Fruit fly (Drosophila melanogaster) whole organism, adult: ENCODE data around the gene CG5846.

ENCODE experiments used
- CG11617 ChIP-seq: fragments of 200-800 bp; sonication (Bioruptor generic); optimal IDR thresholded peaks from 2 replicates; lab custom pipeline; 2017; ENCODE audit warnings: mild to moderate bottlenecking, missing biosample characterization, missing genetic modification reagents, missing genetic modification characterization
- CG12768 ChIP-seq: fragments of 200-800 bp; sonication (Bioruptor generic); optimal IDR thresholded peaks from 2 replicates; lab custom pipeline; 2017; ENCODE audit warnings: missing biosample characterization, missing genetic modification characterization, mild to moderate bottlenecking, moderate library complexity, missing genetic modification reagents
- CG14711 ChIP-seq: fragments of 200-800 bp; sonication (Bioruptor generic); optimal IDR thresholded peaks from 2 replicates; lab custom pipeline; 2018; ENCODE audit warnings: missing biosample characterization, mild to moderate bottlenecking, missing genetic modification characterization, moderate library complexity
- CG1620 ChIP-seq: fragments of 200-800 bp; sonication (Bioruptor generic); optimal IDR thresholded peaks from 2 replicates; lab custom pipeline; 2016; ENCODE audit warnings: missing biosample characterization, missing genetic modification characterization
- CG33017 ChIP-seq: fragments of 200-800 bp; sonication (Bioruptor generic); optimal IDR thresholded peaks from 2 replicates; lab custom pipeline; 2018; ENCODE audit warnings: missing biosample characterization, mild to moderate bottlenecking, missing genetic modification characterization, moderate library complexity
- CG5204 ChIP-seq: fragments of 200-800 bp; sonication (Bioruptor generic); optimal IDR thresholded peaks from 2 replicates; lab custom pipeline; 2016; ENCODE audit warnings: missing biosample characterization, missing genetic modification characterization
- CG7045 ChIP-seq: fragments of 200-800 bp; sonication (Bioruptor generic); optimal IDR thresholded peaks from 2 replicates; lab custom pipeline; 2017; ENCODE audit warnings: missing biosample characterization, mild to moderate bottlenecking, missing genetic modification characterization
- CG7101 ChIP-seq: fragments of 200-800 bp; sonication (Bioruptor generic); optimal IDR thresholded peaks from 2 replicates; lab custom pipeline; 2018; ENCODE audit warnings: missing biosample characterization, mild to moderate bottlenecking, missing genetic modification characterization, moderate library complexity
- Clk ChIP-seq: fragments of 200-800 bp; sonication (Bioruptor generic); optimal IDR thresholded peaks from 2 replicates; lab custom pipeline; 2017; ENCODE audit warnings: missing biosample characterization, missing genetic modification characterization
- Crg-1 ChIP-seq: fragments of 200-800 bp; sonication (Bioruptor generic); optimal IDR thresholded peaks from 2 replicates; lab custom pipeline; 2016; ENCODE audit warnings: missing biosample characterization, missing genetic modification characterization
- Hr96 ChIP-seq: fragments of 200-800 bp; sonication (Bioruptor generic); optimal IDR thresholded peaks from 2 replicates; lab custom pipeline; 2016; ENCODE audit warnings: missing biosample characterization, missing genetic modification characterization
- Mnt ChIP-seq: fragments of 200-800 bp; sonication (Bioruptor generic); optimal IDR thresholded peaks from 2 replicates; lab custom pipeline; 2016; ENCODE audit warnings: missing biosample characterization, mild to moderate bottlenecking, missing genetic modification characterization
- bab1 ChIP-seq: fragments of 200-800 bp; sonication (Bioruptor generic); optimal IDR thresholded peaks from 3 replicates; lab custom pipeline; 2019; ENCODE audit warnings: missing biosample characterization, mild to moderate bottlenecking, missing genetic modification characterization, moderate library complexity
- cic ChIP-seq: fragments of 200-800 bp; sonication (Bioruptor generic); optimal IDR thresholded peaks from 2 replicates; lab custom pipeline; 2017; ENCODE audit warnings: missing biosample characterization, mild to moderate bottlenecking, missing genetic modification characterization, moderate library complexity
- cnc ChIP-seq, 2 experiments: fragments of >200 bp; optimal IDR thresholded peaks; 2 replicates each; lab custom pipeline; 2017
- kay ChIP-seq: fragments of 200-800 bp; sonication (Bioruptor generic); peaks from one replicate; lab custom pipeline; 2016; ENCODE audit warnings: missing biosample characterization, missing genetic modification characterization, borderline replicate concordance
- ovo ChIP-seq: fragments of 200-800 bp; sonication (Bioruptor generic); optimal IDR thresholded peaks from 2 replicates; lab custom pipeline; 2016; ENCODE audit warnings: missing biosample characterization, missing genetic modification characterization
- pad ChIP-seq: fragments of 200-800 bp; sonication (Bioruptor generic); optimal IDR thresholded peaks from 3 replicates; lab custom pipeline; 2017; ENCODE audit warnings: missing biosample characterization, missing genetic modification characterization, mild to moderate bottlenecking, moderate library complexity, missing genetic modification reagents
- tj ChIP-seq: fragments of 200-800 bp; sonication (Bioruptor generic); optimal IDR thresholded peaks from 3 replicates; lab custom pipeline; 2017; ENCODE audit warnings: missing biosample characterization, mild to moderate bottlenecking, missing genetic modification characterization, moderate library complexity
- toe ChIP-seq: fragments of 200-800 bp; sonication (Bioruptor generic); optimal IDR thresholded peaks from 2 replicates; lab custom pipeline; 2016; ENCODE audit warnings: missing biosample characterization, missing genetic modification characterization

CG5846 gene

DNA sequence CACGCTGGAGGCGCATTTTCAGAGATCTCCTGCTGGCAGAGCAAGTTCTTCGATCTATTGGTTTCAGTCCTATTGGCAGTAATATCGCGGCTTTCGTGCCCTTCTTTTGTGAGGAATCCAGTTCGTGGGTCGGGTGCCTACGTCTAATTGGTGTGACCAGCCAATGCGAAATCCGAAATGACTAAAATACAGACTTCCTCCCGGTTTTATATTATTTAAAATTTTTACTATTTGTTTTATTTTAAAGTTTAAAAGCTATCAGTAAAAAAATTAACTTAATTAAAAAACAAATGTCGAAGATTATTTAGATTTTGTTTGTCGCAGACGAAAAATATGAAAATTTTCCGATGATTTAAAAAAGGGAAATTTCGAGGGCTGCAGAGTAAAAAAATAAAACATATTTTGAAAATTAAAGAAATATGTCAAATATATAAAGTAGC is 6.6 kb upstream of the CG5846 start, which contains the start of gene CG5850:
Gene CG5850, minus strand, starts transcription at position 347 of the 440 bp plus-strand sequence.
- TF ChIP-seq CG14711 (tag; lab: Kevin White, UChicago) (peak; percentile 16), Mnt (GFP tag; lab: Kevin White, UChicago) (peak; percentile 15), pad (GFP tag; lab: Kevin White, UChicago) (no peak), tj (GFP tag; lab: Kevin White, UChicago) (no peak), CG1620 (GFP tag; lab: Kevin White, UChicago) (no peak), cnc (optimal IDR thresholded peaks at IDR 0.05; lab: Kevin White, UChicago) (no peak), CG5204 (GFP tag; lab: Kevin White, UChicago) (no peak), CG7101 (tag; lab: Kevin White, UChicago) (peak; percentile 47), CG11617 (GFP tag; lab: Kevin White, UChicago) (peak; percentile 22), CG12768 (GFP tag; lab: Kevin White, UChicago) (no peak), Crg-1 (GFP tag; lab: Kevin White, UChicago) (no peak), CG33017 (no peak), bab1 (GFP tag; lab: Kevin White, UChicago) (peak; percentile 71)

DNA sequence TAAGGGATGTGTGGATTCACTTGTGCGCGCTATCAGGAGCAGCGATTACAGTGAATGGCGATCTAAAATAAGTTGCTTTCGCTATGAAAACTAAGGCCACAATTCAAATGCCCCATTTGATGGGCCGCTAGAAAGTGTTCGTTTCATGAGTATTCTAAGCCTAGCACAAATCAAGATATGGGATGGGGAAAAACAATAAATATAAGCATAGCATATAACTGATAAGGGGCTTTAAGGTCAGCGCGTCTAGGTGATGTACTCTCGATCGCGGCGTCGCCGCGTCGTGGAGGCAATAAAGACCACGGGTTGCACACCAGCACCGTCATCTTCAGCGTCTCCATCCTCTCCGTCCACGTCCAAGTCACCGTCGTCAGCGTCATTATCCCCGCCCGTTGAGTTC is 3.7 kb upstream of the CG5846 start:
- TF ChIP-seq ovo, result no peak
- no peak for TF ChIP-seq cnc (optimal IDR thresholded peaks at IDR 0.05; lab: Kevin White, UChicago)
- no peak for TF ChIP-seq tj (GFP tag; lab: Kevin White, UChicago)
- no peak for TF ChIP-seq CG7045
- TF ChIP-seq kay (GFP tag; lab: Kevin White, UChicago), result no peak
- no peak for TF ChIP-seq pad (GFP tag; lab: Kevin White, UChicago)
- no peak for TF ChIP-seq Clk (GFP tag; lab: Kevin White, UChicago)
- no peak for TF ChIP-seq CG5204 (GFP tag; lab: Kevin White, UChicago)
- no peak for TF ChIP-seq CG7101 (tag; lab: Kevin White, UChicago)

DNA sequence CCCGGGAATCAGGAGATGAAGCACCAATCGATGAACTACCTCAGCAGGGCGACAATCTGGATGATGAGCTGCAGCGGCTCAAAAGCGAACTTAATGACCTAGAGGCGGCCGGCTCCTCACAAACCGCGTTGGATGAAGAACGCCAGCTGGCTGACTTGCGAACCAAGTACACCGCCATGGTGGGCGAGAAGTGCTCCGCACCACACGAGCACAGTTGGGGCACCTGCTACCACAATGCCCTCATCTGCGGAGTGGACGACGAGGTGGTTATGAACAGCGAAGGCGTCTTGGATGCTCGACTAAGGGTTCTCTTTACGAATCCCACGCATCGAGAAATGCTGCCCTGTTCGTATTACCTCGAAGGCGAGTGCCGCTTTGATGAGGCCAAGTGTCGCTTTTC is 2.3 kb downstream of the CG5846 start:
- TF ChIP-seq pad (GFP tag; lab: Kevin White, UChicago) (no peak), cnc (optimal IDR thresholded peaks at IDR 0.05; lab: Kevin White, UChicago) (no peak), toe (GFP tag; lab: Kevin White, UChicago) (no peak), CG7045 (no peak), CG11617 (GFP tag; lab: Kevin White, UChicago) (no peak)

DNA sequence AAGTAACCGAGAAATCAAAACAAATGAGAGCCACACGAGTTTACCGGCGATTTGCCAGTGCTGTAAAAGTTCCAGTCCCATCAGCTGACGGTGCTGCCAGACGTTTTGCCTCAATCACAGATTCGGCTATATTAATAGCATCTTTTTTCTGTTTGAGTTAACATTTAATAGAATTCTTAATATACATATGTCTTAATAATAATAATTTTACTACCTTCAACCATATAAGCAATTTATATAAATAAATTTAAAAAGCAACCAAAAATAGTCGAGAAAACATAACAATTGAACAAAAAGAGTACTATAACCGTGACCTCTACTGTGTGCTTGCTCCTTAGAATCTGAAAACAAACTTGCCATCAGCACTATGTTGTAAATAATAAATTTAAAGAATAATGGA is 2.9 kb downstream of the CG5846 start, which contains the start of the genes CG13126 and CG4709:
Gene CG13126, minus strand, starts transcription at position 63 of the 400 bp plus-strand sequence.
Gene CG4709, plus strand, starts transcription at position 207 of the 400 bp plus-strand sequence.
- peak; percentile 94 for TF ChIP-seq CG7101 (tag; lab: Kevin White, UChicago)
- peak; percentile 92 for TF ChIP-seq bab1 (GFP tag; lab: Kevin White, UChicago)
- TF ChIP-seq pad (GFP tag; lab: Kevin White, UChicago), result peak; percentile 79
- TF ChIP-seq CG33017, result peak; percentile 89
- TF ChIP-seq CG11617 (GFP tag; lab: Kevin White, UChicago), result peak; percentile 89
- TF ChIP-seq CG7045, result peak; percentile 89
- TF ChIP-seq cic (GFP tag; lab: Kevin White, UChicago), result peak; percentile 50
- TF ChIP-seq CG12768 (GFP tag; lab: Kevin White, UChicago), result peak; percentile 90
- TF ChIP-seq tj (GFP tag; lab: Kevin White, UChicago), result peak; percentile 61
- TF ChIP-seq cnc (optimal IDR thresholded peaks at IDR 0.05; lab: Kevin White, UChicago), result no peak
- peak; percentile 61 for TF ChIP-seq Clk (GFP tag; lab: Kevin White, UChicago)
- no peak for TF ChIP-seq CG5204 (GFP tag; lab: Kevin White, UChicago)
- no peak for TF ChIP-seq kay (GFP tag; lab: Kevin White, UChicago)
- no peak for TF ChIP-seq CG1620 (GFP tag; lab: Kevin White, UChicago)
- peak; percentile 95 for TF ChIP-seq CG14711 (tag; lab: Kevin White, UChicago)
- peak; percentile 60 for TF ChIP-seq toe (GFP tag; lab: Kevin White, UChicago)
- peak; percentile 38 for TF ChIP-seq ovo
- peak; percentile 69 for TF ChIP-seq Crg-1 (GFP tag; lab: Kevin White, UChicago)
- TF ChIP-seq Mnt (GFP tag; lab: Kevin White, UChicago), result peak; percentile 85
- TF ChIP-seq Hr96 (GFP tag; lab: Kevin White, UChicago), result peak; percentile 17

DNA sequence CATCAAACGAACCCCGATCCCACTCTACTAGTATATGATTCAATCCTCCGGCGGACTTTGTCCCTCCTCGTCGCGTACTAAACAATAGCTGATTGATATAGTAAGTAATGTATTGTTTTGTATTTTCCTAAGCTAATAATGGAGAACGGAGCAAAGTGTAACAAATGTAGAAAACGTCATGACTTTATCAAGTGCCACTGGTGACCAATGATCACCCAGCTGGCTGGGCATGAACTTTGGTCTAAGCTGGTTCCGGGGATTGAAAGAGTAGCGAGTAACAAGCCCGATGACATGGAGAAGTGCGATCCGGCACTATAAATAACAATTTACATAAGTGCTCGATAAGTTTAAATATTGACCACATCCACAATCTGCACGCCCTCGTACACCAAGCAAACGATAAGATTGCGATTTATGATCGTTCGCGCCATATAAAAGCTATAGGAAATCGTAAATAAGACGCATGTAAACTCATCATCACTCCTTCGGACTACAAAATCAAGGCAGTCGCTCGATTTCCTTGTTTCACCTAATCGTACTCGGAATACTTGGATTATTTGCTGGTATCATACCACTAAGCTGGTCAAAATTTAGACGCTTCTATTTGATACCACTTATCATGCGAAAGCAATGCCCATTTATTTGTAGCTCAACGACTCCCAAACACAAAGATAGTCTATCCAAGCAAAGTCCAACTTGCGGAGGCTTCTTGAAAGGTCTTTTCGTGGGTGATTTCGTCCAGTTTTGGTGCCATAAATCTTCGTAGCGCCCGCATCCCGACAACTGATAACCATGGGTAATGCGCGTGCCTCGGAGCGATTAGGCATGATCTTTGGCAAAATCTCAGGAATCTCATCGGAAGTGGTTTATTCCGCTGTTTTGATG is 7.6 kb downstream of the CG5846 start:
- TF ChIP-seq Clk (GFP tag; lab: Kevin White, UChicago) (no peak), CG12768 (GFP tag; lab: Kevin White, UChicago) (peak; percentile 72), cic (GFP tag; lab: Kevin White, UChicago) (peak; percentile 19), CG7045 (peak; percentile 0), CG14711 (tag; lab: Kevin White, UChicago) (no peak), Mnt (GFP tag; lab: Kevin White, UChicago) (no peak), kay (GFP tag; lab: Kevin White, UChicago) (no peak)

DNA sequence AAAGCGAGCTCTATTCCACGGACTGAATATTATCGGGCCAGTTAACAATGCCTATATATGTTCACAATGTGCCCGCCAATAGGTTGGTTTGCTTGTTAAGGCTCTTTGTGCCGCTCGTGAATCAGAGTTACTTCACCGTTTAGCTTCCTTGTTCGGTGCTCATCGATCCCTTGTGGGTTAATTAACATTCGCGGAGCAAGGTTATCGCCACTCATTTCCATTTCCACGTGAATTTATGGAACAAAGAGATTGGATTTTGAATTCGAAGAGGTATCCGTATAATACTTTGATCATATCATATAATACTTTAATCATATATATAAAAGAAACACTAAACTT is 8.5 kb downstream of the CG5846 start:
- TF ChIP-seq CG1620 (GFP tag; lab: Kevin White, UChicago), result no peak
- TF ChIP-seq CG33017, result no peak
